Worm (Caenorhabditis elegans) whole organism, young adult: ENCODE data around the gene wars-1.
A peak's percentile ranks its signal among the peaks of the same experiment; 100 is the strongest.

Source experiments
- F23B12.7 ChIP-seq: sonication (generic microtip); optimal IDR thresholded peaks from 2 replicates; lab custom pipeline; 2017; ENCODE audit warnings: missing genetic modification characterization, mild to moderate bottlenecking, missing compliant biosample characterization, antibody characterized with exemption, moderate library complexity; ENCODE audit not compliant: insufficient read depth
- F55B11.4 ChIP-seq: sonication (generic microtip); optimal IDR thresholded peaks from 2 replicates; lab custom pipeline; 2016; ENCODE audit warnings: missing compliant biosample characterization, missing genetic modification characterization, borderline replicate concordance; ENCODE audit not compliant: insufficient read depth
- K11D2.4 ChIP-seq: fragments of 200-800 bp; sonication (Bioruptor generic); IDR thresholded peaks from 2 replicates; pipeline ENCODE4 v1.3.6; 2022; ENCODE audit warnings: missing genetic modification reagents, missing genetic modification characterization, missing compliant biosample characterization
- K12H6.12 ChIP-seq: fragments of 200-800 bp; sonication (Bioruptor generic); optimal IDR thresholded peaks from 2 replicates; lab custom pipeline; 2018; ENCODE audit warnings: mild to moderate bottlenecking, missing genetic modification characterization, missing compliant biosample characterization
- T26A5.8 ChIP-seq: sonication (generic microtip); optimal IDR thresholded peaks from 2 replicates; lab custom pipeline; 2016; ENCODE audit warnings: missing genetic modification characterization, missing compliant biosample characterization
- Y95B8A.8 ChIP-seq: fragments of 200-800 bp; sonication (Bioruptor generic); IDR thresholded peaks from 2 replicates; pipeline ENCODE4 v1.3.6; 2022; ENCODE audit warnings: missing genetic modification reagents, missing genetic modification characterization, missing compliant biosample characterization
- aptf-2 ChIP-seq: fragments of 200-800 bp; sonication (Bioruptor generic); conservative IDR thresholded peaks from 2 replicates; pipeline ENCODE4 v1.3.6; 2022; ENCODE audit warnings: missing genetic modification reagents, missing genetic modification characterization, missing compliant biosample characterization
- cebp-1 ChIP-seq, 2 experiments: fragments of 200-800 bp in 1 of 2; sonication (Bioruptor generic) in 1 of 2; sonication (generic microtip) in 1 of 2; IDR thresholded peaks in 1 of 2; optimal IDR thresholded peaks in 1 of 2; 2 replicates each; pipeline versions ENCODE4 v1.3.6 to Lab custom; 2017 to 2022; ENCODE audit warnings: missing compliant biosample characterization in 2 of 2, missing genetic modification characterization in 2 of 2, mild to moderate bottlenecking in 1 of 2, missing genetic modification reagents in 1 of 2, moderate library complexity in 1 of 2
- cebp-2 ChIP-seq: fragments of 200-800 bp; sonication (Bioruptor generic); IDR thresholded peaks from 2 replicates; pipeline ENCODE4 v1.3.6; 2022; ENCODE audit warnings: missing genetic modification characterization, missing compliant biosample characterization
- ceh-27 ChIP-seq: fragments of 200-800 bp; sonication (Bioruptor generic); optimal IDR thresholded peaks from 2 replicates; lab custom pipeline; 2018; ENCODE audit warnings: mild to moderate bottlenecking, missing genetic modification characterization, moderate library complexity, missing compliant biosample characterization
- ceh-58 ChIP-seq: fragments of 200-800 bp; sonication (Bioruptor generic); IDR thresholded peaks from 2 replicates; pipeline ENCODE4 v1.3.6; 2022; ENCODE audit warnings: missing genetic modification characterization, missing compliant biosample characterization
- dpff-1 ChIP-seq: sonication (generic microtip); optimal IDR thresholded peaks from 2 replicates; lab custom pipeline; 2017; ENCODE audit warnings: mild to moderate bottlenecking, missing genetic modification characterization, missing compliant biosample characterization
- dpl-1 ChIP-seq: fragments of 150-350 bp; optimal IDR thresholded peaks from 2 replicates; lab custom pipeline; 2014; ENCODE audit warnings: missing biosample characterization, missing genetic modification reagents, missing genetic modification characterization
- egl-18 ChIP-seq: fragments of 200-800 bp; sonication (Bioruptor generic); IDR thresholded peaks from 2 replicates; pipeline ENCODE4 v1.3.6; 2022; ENCODE audit warnings: missing genetic modification reagents, missing genetic modification characterization, missing compliant biosample characterization
- egrh-3 ChIP-seq: fragments of 200-800 bp; sonication (Bioruptor generic); IDR thresholded peaks from 2 replicates; pipeline ENCODE4 v1.3.6; 2022; ENCODE audit warnings: missing genetic modification reagents, missing genetic modification characterization, missing compliant biosample characterization
- ets-4 ChIP-seq: fragments of 200-800 bp; sonication (Bioruptor generic); optimal IDR thresholded peaks from 2 replicates; lab custom pipeline; 2018; ENCODE audit warnings: mild to moderate bottlenecking, missing genetic modification characterization, missing compliant biosample characterization
- him-1 ChIP-seq: sonication (generic microtip); optimal IDR thresholded peaks from 2 replicates; lab custom pipeline; 2016; ENCODE audit warnings: missing genotype, missing genetic modification reagents, missing genetic modification characterization, missing compliant biosample characterization
- hmg-1.2 ChIP-seq: fragments of 200-800 bp; sonication (Bioruptor generic); IDR thresholded peaks from 2 replicates; pipeline ENCODE4 v1.3.6; 2022; ENCODE audit warnings: missing genetic modification reagents, missing genetic modification characterization, missing compliant biosample characterization
- lag-1 ChIP-seq: fragments of 200-800 bp; sonication (Bioruptor generic); IDR thresholded peaks from 2 replicates; pipeline ENCODE4 v1.3.6; 2022; ENCODE audit warnings: missing genetic modification reagents, missing genetic modification characterization, missing compliant biosample characterization
- let-526 ChIP-seq: fragments of 200-800 bp; sonication (Bioruptor generic); IDR thresholded peaks from 2 replicates; pipeline ENCODE4 v1.3.6; 2022; ENCODE audit warnings: missing genetic modification reagents, missing genetic modification characterization, missing compliant biosample characterization
- madf-10 ChIP-seq: sonication (generic microtip); optimal IDR thresholded peaks from 2 replicates; lab custom pipeline; 2016; ENCODE audit warnings: mild to moderate bottlenecking, missing genetic modification characterization, missing compliant biosample characterization
- nhr-120 ChIP-seq: fragments of 200-800 bp; sonication (Bioruptor generic); IDR thresholded peaks from 2 replicates; pipeline ENCODE4 v1.3.6; 2022; ENCODE audit warnings: missing genetic modification characterization, missing compliant biosample characterization
- rec-8 ChIP-seq, 2 experiments: sonication (generic microtip); optimal IDR thresholded peaks; 2 replicates each; lab custom pipeline; 2016; ENCODE audit warnings: mild to moderate bottlenecking in 2 of 2, missing genetic modification characterization in 2 of 2, missing genetic modification reagents in 2 of 2, missing genotype in 2 of 2, missing biosample characterization in 1 of 2, missing compliant biosample characterization in 1 of 2, moderate library complexity in 1 of 2
- rpc-1 ChIP-seq, 2 experiments: fragments of 150-350 bp in 1 of 2; sonication (generic microtip) in 1 of 2; optimal IDR thresholded peaks; 2 replicates each; lab custom pipeline; 2014 to 2018; ENCODE audit warnings: missing biosample characterization in 1 of 2, missing genetic modification characterization in 1 of 2, missing genetic modification reagents in 1 of 2, missing genotype in 1 of 2
- snpc-1.1 ChIP-seq: sonication (generic microtip); optimal IDR thresholded peaks from 2 replicates; lab custom pipeline; 2017; ENCODE audit warnings: missing genetic modification characterization, mild to moderate bottlenecking, missing compliant biosample characterization, antibody characterized with exemption, moderate library complexity, missing genotype, missing genetic modification reagents; ENCODE audit not compliant: insufficient read depth
- unc-130 ChIP-seq: sonication (generic microtip); optimal IDR thresholded peaks from 2 replicates; lab custom pipeline; 2016; ENCODE audit warnings: missing genetic modification reagents, missing genetic modification characterization, missing compliant biosample characterization
- zfh-2 ChIP-seq: fragments of 200-800 bp; sonication (Bioruptor generic); conservative IDR thresholded peaks from 2 replicates; pipeline ENCODE4 v1.3.6; 2022; ENCODE audit warnings: missing genetic modification reagents, missing genetic modification characterization, missing compliant biosample characterization
- ztf-18 ChIP-seq: sonication (generic microtip); optimal IDR thresholded peaks from 2 replicates; lab custom pipeline; 2016; ENCODE audit warnings: missing genotype, mild to moderate bottlenecking, missing genetic modification characterization, missing compliant biosample characterization
- ztf-28 ChIP-seq: fragments of 200-800 bp; sonication (Bioruptor generic); IDR thresholded peaks from 2 replicates; pipeline ENCODE4 v1.3.6; 2022; ENCODE audit warnings: missing genetic modification reagents, missing genetic modification characterization, missing compliant biosample characterization
- ztf-3 ChIP-seq: fragments of 200-800 bp; sonication (Bioruptor generic); optimal IDR thresholded peaks from 2 replicates; lab custom pipeline; 2018; ENCODE audit warnings: mild to moderate bottlenecking, missing genetic modification characterization, missing compliant biosample characterization

wars-1 gene

ce11 chrV:18811360-18811759, 47.7 kb downstream of the wars-1 start, which contains the start of gene C54E10.7:
TSS of gene C54E10.7 (plus strand) at chrV:18811660.
- TF ChIP-seq T26A5.8 (tag; lab: Kevin White, UChicago), result no peak
- TF ChIP-seq nhr-120 (GFP tag; lab: Robert Waterston, UW), result no peak
- no peak for TF ChIP-seq him-1
- TF ChIP-seq, all 124 proteins: peak for 0

ce11 chrV:18810705-18811104, 48.3 kb downstream of the wars-1 start, which contains the start of gene C54E10.3:
TSS of gene C54E10.3 (plus strand) at chrV:18811005.
- TF ChIP-seq dpff-1 (tag; lab: Kevin White, UChicago) (no peak), egl-18 (GFP tag; lab: Robert Waterston, UW) (no peak), cebp-2 (GFP tag; lab: Robert Waterston, UW) (no peak)

ce11 chrV:18808621-18809020, 50.4 kb downstream of the wars-1 start, which contains the start of gene C54E10.6:
TSS of gene C54E10.6 (minus strand) at chrV:18808729.
- TF ChIP-seq snpc-1.1, result no peak
- no peak for TF ChIP-seq cebp-1 (GFP tag; IDR thresholded peaks at IDR 0.05; lab: Robert Waterston, UW)
- no peak for TF ChIP-seq cebp-1 (tag; optimal IDR thresholded peaks at IDR 0.05; lab: Kevin White, UChicago)
- 0 out of 2 replicates have a peak, but pooled peaks have one; percentile 38 for TF ChIP-seq zfh-2 (GFP tag; lab: Robert Waterston, UW)
- TF ChIP-seq T26A5.8 (tag; lab: Kevin White, UChicago), result no peak
- peak; percentile 63; the same call in 1 of the 2 replicates for TF ChIP-seq hmg-1.2
- no peak for TF ChIP-seq ztf-3 (GFP tag; lab: Kevin White, UChicago)

- TF ChIP-seq lag-1 (GFP tag; lab: Robert Waterston, UW) (no peak), let-526 (GFP tag; lab: Robert Waterston, UW) (no peak)
Observed at ce11 chrV:18806409-18806808, 52.6 kb downstream of the wars-1 start, which contains the start of gene sri-10. TSS of gene sri-10 (minus strand) at chrV:18806509.

ce11 chrV:18803260-18803659, 55.8 kb downstream of the wars-1 start, which contains the start of gene C54E10.10:
TSS of gene C54E10.10 (minus strand) at chrV:18803360.
- TF ChIP-seq rec-8 (tag; optimal IDR thresholded peaks at IDR 0.05; lab: Kevin White, UChicago), result no peak
- TF ChIP-seq ceh-58 (GFP tag; lab: Robert Waterston, UW), result no peak
- no peak for TF ChIP-seq unc-130
- no peak for TF ChIP-seq K12H6.12 (tag; lab: Kevin White, UChicago)
- TF ChIP-seq ztf-28 (GFP tag; lab: Robert Waterston, UW), result no peak
- TF ChIP-seq rpc-1 (optimal IDR thresholded peaks at IDR 0.05; lab: Kevin White, UChicago), result no peak
- no peak for TF ChIP-seq rpc-1 (tag; optimal IDR thresholded peaks at IDR 0.05; lab: Kevin White, UChicago)
- no peak for TF ChIP-seq egrh-3 (GFP tag; lab: Robert Waterston, UW)
- no peak for TF ChIP-seq dpl-1
- TF ChIP-seq aptf-2 (GFP tag; lab: Robert Waterston, UW), result no peak
- no peak for TF ChIP-seq K11D2.4 (GFP tag; lab: Robert Waterston, UW)
- TF ChIP-seq madf-10, result no peak
- no peak for TF ChIP-seq hmg-1.2
- no peak for TF ChIP-seq Y95B8A.8
- TF ChIP-seq ztf-18, result no peak
- no peak for TF ChIP-seq ets-4
- TF ChIP-seq F55B11.4, result no peak
- TF ChIP-seq ceh-27, result no peak
- no peak for TF ChIP-seq F23B12.7
